Worm (Caenorhabditis elegans) whole organism, L3 larva: ENCODE data around the gene F31F7.2.

Experiments used
- R02D3.7 ChIP-seq: fragments of 150-350 bp; optimal IDR thresholded peaks from 2 replicates; lab custom pipeline; 2014; ENCODE audit warnings: missing biosample characterization, missing genetic modification characterization
- aly-2 ChIP-seq: fragments of 150-350 bp; optimal IDR thresholded peaks from 2 replicates; lab custom pipeline; 2014; ENCODE audit warnings: missing biosample characterization, missing genetic modification characterization
- ama-1 ChIP-seq: fragments of 150-350 bp; optimal IDR thresholded peaks from 2 replicates; lab custom pipeline; 2018
- ceh-28 ChIP-seq: fragments of 150-350 bp; optimal IDR thresholded peaks from 2 replicates; lab custom pipeline; 2014; ENCODE audit warnings: missing biosample characterization, missing genetic modification reagents, missing genetic modification characterization
- ceh-82 ChIP-seq: fragments of 150-350 bp; optimal IDR thresholded peaks from 2 replicates; lab custom pipeline; 2014; ENCODE audit warnings: missing biosample characterization, missing genetic modification characterization
- ceh-9 ChIP-seq: sonication (generic microtip); optimal IDR thresholded peaks from 2 replicates; lab custom pipeline; 2018; ENCODE audit warnings: missing biosample characterization, missing genetic modification characterization
- egl-27 ChIP-seq: sonication (generic microtip); optimal IDR thresholded peaks from 4 replicates; lab custom pipeline; 2017; ENCODE audit warnings: missing biosample characterization, missing genetic modification reagents, missing genetic modification characterization
- egl-5 ChIP-seq: fragments of 150-350 bp; optimal IDR thresholded peaks from 2 replicates; lab custom pipeline; 2017; ENCODE audit warnings: missing biosample characterization, missing genetic modification reagents, missing genetic modification characterization, inconsistent platforms
- elt-1 ChIP-seq: fragments of 150-350 bp; optimal IDR thresholded peaks from 2 replicates; lab custom pipeline; 2014; ENCODE audit warnings: missing biosample characterization, missing genetic modification characterization
- elt-2 ChIP-seq: sonication (generic microtip); optimal IDR thresholded peaks from 2 replicates; lab custom pipeline; 2016; ENCODE audit warnings: missing genetic modification reagents, mild to moderate bottlenecking, missing genetic modification characterization, missing compliant biosample characterization
- elt-3 ChIP-seq, 3 experiments: fragments of 150-350 bp in 1 of 3; sonication (generic microtip) in 2 of 3; optimal IDR thresholded peaks; 2 replicates in 2 of 3; 4 replicates in 1 of 3; lab custom pipeline; 2014 to 2017; ENCODE audit warnings: missing biosample characterization in 3 of 3, missing genetic modification characterization in 3 of 3
- fkh-10 ChIP-seq: sonication (generic microtip); optimal IDR thresholded peaks from 2 replicates; lab custom pipeline; 2017; ENCODE audit warnings: missing biosample characterization, missing genetic modification reagents, missing genetic modification characterization
- fos-1 ChIP-seq: fragments of 150-350 bp; optimal IDR thresholded peaks from 2 replicates; lab custom pipeline; 2014; ENCODE audit warnings: missing biosample characterization, missing genetic modification characterization
- lin-15B ChIP-seq: fragments of 150-350 bp; optimal IDR thresholded peaks from 2 replicates; lab custom pipeline; 2014; ENCODE audit warnings: missing biosample characterization, missing genetic modification characterization
- mdl-1 ChIP-seq: fragments of 150-350 bp; optimal IDR thresholded peaks from 2 replicates; lab custom pipeline; 2014; ENCODE audit warnings: missing biosample characterization, missing genetic modification characterization
- mml-1 ChIP-seq: fragments of 150-350 bp; sonication (generic microtip); optimal IDR thresholded peaks from 3 replicates; lab custom pipeline; 2014; ENCODE audit warnings: missing biosample characterization, missing genetic modification characterization
- nhr-11 ChIP-seq: fragments of 150-350 bp; optimal IDR thresholded peaks from 2 replicates; lab custom pipeline; 2014; ENCODE audit warnings: missing biosample characterization, missing genetic modification characterization
- nhr-23 ChIP-seq: fragments of 150-350 bp; optimal IDR thresholded peaks from 2 replicates; lab custom pipeline; 2014; ENCODE audit warnings: missing biosample characterization, missing genetic modification reagents, missing genetic modification characterization
- nhr-25 ChIP-seq: sonication (generic microtip); optimal IDR thresholded peaks from 2 replicates; lab custom pipeline; 2017; ENCODE audit warnings: missing biosample characterization, missing genetic modification characterization
- nhr-28 ChIP-seq: fragments of 150-350 bp; optimal IDR thresholded peaks from 2 replicates; lab custom pipeline; 2014; ENCODE audit warnings: missing biosample characterization, missing genetic modification characterization
- nhr-43 ChIP-seq: sonication (generic microtip); optimal IDR thresholded peaks from 2 replicates; lab custom pipeline; 2016; ENCODE audit warnings: mild to moderate bottlenecking, missing genetic modification characterization, missing compliant biosample characterization; ENCODE audit not compliant: poor library complexity, severe bottlenecking
- nhr-67 ChIP-seq: fragments of 150-350 bp; optimal IDR thresholded peaks from 2 replicates; lab custom pipeline; 2014; ENCODE audit warnings: missing biosample characterization, missing genetic modification characterization
- nhr-76 ChIP-seq: fragments of 150-350 bp; sonication (generic microtip); optimal IDR thresholded peaks from 5 replicates; lab custom pipeline; 2014; ENCODE audit warnings: missing biosample characterization, missing genetic modification characterization
- sea-2 ChIP-seq: fragments of 150-350 bp; sonication (generic microtip); optimal IDR thresholded peaks from 4 replicates; lab custom pipeline; 2014; ENCODE audit warnings: missing biosample characterization, missing genetic modification reagents, missing genetic modification characterization
- skn-1 ChIP-seq: fragments of 150-350 bp; optimal IDR thresholded peaks from 2 replicates; lab custom pipeline; 2014; ENCODE audit warnings: missing biosample characterization, missing genetic modification characterization
- snpc-4 ChIP-seq: fragments of 150-350 bp; optimal IDR thresholded peaks from 2 replicates; lab custom pipeline; 2014; ENCODE audit warnings: missing biosample characterization, missing genetic modification characterization
- tbx-2 ChIP-seq: sonication (generic microtip); optimal IDR thresholded peaks from 2 replicates; lab custom pipeline; 2016; ENCODE audit warnings: mild to moderate bottlenecking, missing genetic modification characterization, missing compliant biosample characterization
- zag-1 ChIP-seq: fragments of 150-350 bp; optimal IDR thresholded peaks from 2 replicates; lab custom pipeline; 2014; ENCODE audit warnings: missing biosample characterization, missing genetic modification characterization
- ztf-11 ChIP-seq: fragments of 150-350 bp; optimal IDR thresholded peaks from 2 replicates; lab custom pipeline; 2014; ENCODE audit warnings: missing biosample characterization, missing genetic modification characterization

F31F7.2 gene

ce11 chrV:6319358-6319757, 48.7 kb downstream of the F31F7.2 start:
- TF ChIP-seq nhr-23 (no peak), aly-2 (tag; lab: Kevin White, UChicago) (no peak), nhr-25 (peak; percentile 18), elt-3 (tag; optimal IDR thresholded peaks at IDR 0.05; lab: Kevin White, UChicago) (peak in 1 of 3 experiments; percentile 36), nhr-67 (no peak), nhr-43 (tag; lab: Kevin White, UChicago) (peak; percentile 44), ceh-28 (tag; lab: Kevin White, UChicago) (no peak), ceh-82 (tag; lab: Kevin White, UChicago) (no peak), sea-2 (GFP tag; lab: Kevin White, UChicago) (no peak), fos-1 (tag; lab: Kevin White, UChicago) (no peak)

- no peak for TF ChIP-seq elt-3 (tag; optimal IDR thresholded peaks at IDR 0.05; lab: Kevin White, UChicago)
- TF ChIP-seq, all 47 proteins: peak for 0
Observed at ce11 chrV:6321280-6321679, 50.6 kb downstream of the F31F7.2 start.

ce11 chrV:6321733-6322198, 51.1 kb downstream of the F31F7.2 start, which contains the start of gene T28C12.15:
Gene T28C12.15, minus strand, starts transcription at chrV:6321783.
- TF ChIP-seq nhr-67 (no peak), R02D3.7 (tag; lab: Kevin White, UChicago) (no peak), ceh-9 (tag; lab: Kevin White, UChicago) (no peak), lin-15B (tag; lab: Kevin White, UChicago) (no peak), nhr-28 (tag; lab: Kevin White, UChicago) (no peak), nhr-76 (tag; lab: Kevin White, UChicago) (no peak), nhr-11 (tag; lab: Kevin White, UChicago) (no peak), skn-1 (no peak), mdl-1 (tag; lab: Kevin White, UChicago) (no peak), ztf-11 (no peak), ama-1 (lab: Kevin White, UChicago) (no peak), egl-5 (no peak), ceh-28 (tag; lab: Kevin White, UChicago) (no peak), egl-27 (tag; lab: Kevin White, UChicago) (no peak), fkh-10 (GFP tag; lab: Kevin White, UChicago) (no peak), elt-2 (tag; lab: Kevin White, UChicago) (no peak), sea-2 (GFP tag; lab: Kevin White, UChicago) (no peak)

- TF ChIP-seq nhr-43 (tag; lab: Kevin White, UChicago), result peak; percentile 20
- no peak for TF ChIP-seq fos-1 (tag; lab: Kevin White, UChicago)
- TF ChIP-seq elt-2 (tag; lab: Kevin White, UChicago), result no peak
- no peak for TF ChIP-seq snpc-4 (tag; lab: Kevin White, UChicago)
- TF ChIP-seq nhr-25, result peak; percentile 68
- no peak for TF ChIP-seq zag-1
- TF ChIP-seq nhr-23, result peak; percentile 53
- TF ChIP-seq mdl-1 (tag; lab: Kevin White, UChicago), result no peak
Observed at ce11 chrV:6322749-6323367, 52.2 kb downstream of the F31F7.2 start.

- TF ChIP-seq nhr-25, result no peak
- no peak for TF ChIP-seq nhr-28 (tag; lab: Kevin White, UChicago)
- TF ChIP-seq tbx-2, result no peak
- no peak for TF ChIP-seq skn-1
- TF ChIP-seq mml-1 (tag; lab: Kevin White, UChicago), result no peak
- no peak for TF ChIP-seq sea-2 (GFP tag; lab: Kevin White, UChicago)
- TF ChIP-seq elt-1 (tag; lab: Kevin White, UChicago), result no peak
Observed at ce11 chrV:6323602-6324001, 53.0 kb downstream of the F31F7.2 start.
